Worm (Caenorhabditis elegans) whole organism, L3 larva: ENCODE measurements around the gene W02B8.1.

Source experiments
- ZK546.5 ChIP-seq: sonication (generic microtip); optimal IDR thresholded peaks from 2 replicates; lab custom pipeline; 2017; ENCODE audit warnings: missing biosample characterization, missing genetic modification characterization
- aly-2 ChIP-seq: fragments of 150-350 bp; optimal IDR thresholded peaks from 2 replicates; lab custom pipeline; 2014; ENCODE audit warnings: missing biosample characterization, missing genetic modification characterization
- ama-1 ChIP-seq: fragments of 150-350 bp; optimal IDR thresholded peaks from 2 replicates; lab custom pipeline; 2018
- ceh-16 ChIP-seq: sonication (generic microtip); optimal IDR thresholded peaks from 2 replicates; lab custom pipeline; 2017; ENCODE audit warnings: missing biosample characterization, missing genetic modification characterization
- ceh-28 ChIP-seq: fragments of 150-350 bp; optimal IDR thresholded peaks from 2 replicates; lab custom pipeline; 2014; ENCODE audit warnings: missing biosample characterization, missing genetic modification reagents, missing genetic modification characterization
- ceh-9 ChIP-seq: sonication (generic microtip); optimal IDR thresholded peaks from 2 replicates; lab custom pipeline; 2018; ENCODE audit warnings: missing biosample characterization, missing genetic modification characterization
- daf-12 ChIP-seq: fragments of 150-350 bp; optimal IDR thresholded peaks from 2 replicates; lab custom pipeline; 2014; ENCODE audit warnings: missing biosample characterization, missing genetic modification reagents, missing genetic modification characterization
- elt-1 ChIP-seq: fragments of 150-350 bp; optimal IDR thresholded peaks from 2 replicates; lab custom pipeline; 2014; ENCODE audit warnings: missing biosample characterization, missing genetic modification characterization
- elt-2 ChIP-seq: sonication (generic microtip); optimal IDR thresholded peaks from 2 replicates; lab custom pipeline; 2016; ENCODE audit warnings: missing genetic modification reagents, mild to moderate bottlenecking, missing genetic modification characterization, missing compliant biosample characterization
- elt-3 ChIP-seq, 3 experiments: fragments of 150-350 bp in 1 of 3; sonication (generic microtip) in 2 of 3; optimal IDR thresholded peaks; 2 replicates in 2 of 3; 4 replicates in 1 of 3; lab custom pipeline; 2014 to 2017; ENCODE audit warnings: missing biosample characterization in 3 of 3, missing genetic modification characterization in 3 of 3
- eor-1 ChIP-seq, 2 experiments: fragments of 150-350 bp; optimal IDR thresholded peaks; 2 replicates each; lab custom pipeline; 2014 to 2018; ENCODE audit warnings: missing biosample characterization in 2 of 2, missing genetic modification characterization in 2 of 2
- fkh-10 ChIP-seq: sonication (generic microtip); optimal IDR thresholded peaks from 2 replicates; lab custom pipeline; 2017; ENCODE audit warnings: missing biosample characterization, missing genetic modification reagents, missing genetic modification characterization
- fkh-2 ChIP-seq: fragments of 150-350 bp; optimal IDR thresholded peaks from 2 replicates; lab custom pipeline; 2014; ENCODE audit warnings: missing biosample characterization, missing genetic modification reagents, missing genetic modification characterization
- fos-1 ChIP-seq: fragments of 150-350 bp; optimal IDR thresholded peaks from 2 replicates; lab custom pipeline; 2014; ENCODE audit warnings: missing biosample characterization, missing genetic modification characterization
- lin-39 ChIP-seq: fragments of 150-350 bp; optimal IDR thresholded peaks from 2 replicates; lab custom pipeline; 2018; ENCODE audit warnings: missing biosample characterization, missing genetic modification reagents, missing genetic modification characterization
- mdl-1 ChIP-seq: fragments of 150-350 bp; optimal IDR thresholded peaks from 2 replicates; lab custom pipeline; 2014; ENCODE audit warnings: missing biosample characterization, missing genetic modification characterization
- nfya-1 ChIP-seq: sonication (generic microtip); optimal IDR thresholded peaks from 2 replicates; lab custom pipeline; 2017; ENCODE audit warnings: missing genetic modification characterization, mild to moderate bottlenecking, missing compliant biosample characterization, antibody characterized with exemption, moderate library complexity; ENCODE audit not compliant: insufficient read depth
- nhr-11 ChIP-seq: fragments of 150-350 bp; optimal IDR thresholded peaks from 2 replicates; lab custom pipeline; 2014; ENCODE audit warnings: missing biosample characterization, missing genetic modification characterization
- nhr-12 ChIP-seq: fragments of 150-350 bp; optimal IDR thresholded peaks from 2 replicates; lab custom pipeline; 2014; ENCODE audit warnings: missing biosample characterization, missing genetic modification characterization
- nhr-237 ChIP-seq: fragments of 150-350 bp; optimal IDR thresholded peaks from 2 replicates; lab custom pipeline; 2014; ENCODE audit warnings: missing biosample characterization, missing genetic modification characterization
- nhr-25 ChIP-seq: sonication (generic microtip); optimal IDR thresholded peaks from 2 replicates; lab custom pipeline; 2017; ENCODE audit warnings: missing biosample characterization, missing genetic modification characterization
- nhr-28 ChIP-seq: fragments of 150-350 bp; optimal IDR thresholded peaks from 2 replicates; lab custom pipeline; 2014; ENCODE audit warnings: missing biosample characterization, missing genetic modification characterization
- nhr-43 ChIP-seq: sonication (generic microtip); optimal IDR thresholded peaks from 2 replicates; lab custom pipeline; 2016; ENCODE audit warnings: mild to moderate bottlenecking, missing genetic modification characterization, missing compliant biosample characterization; ENCODE audit not compliant: poor library complexity, severe bottlenecking
- nhr-67 ChIP-seq: fragments of 150-350 bp; optimal IDR thresholded peaks from 2 replicates; lab custom pipeline; 2014; ENCODE audit warnings: missing biosample characterization, missing genetic modification characterization
- nhr-77 ChIP-seq: fragments of 150-350 bp; optimal IDR thresholded peaks from 2 replicates; lab custom pipeline; 2014; ENCODE audit warnings: missing biosample characterization, missing genetic modification characterization
- pha-4 ChIP-seq: fragments of 150-350 bp; optimal IDR thresholded peaks from 2 replicates; lab custom pipeline; 2014; ENCODE audit warnings: missing biosample characterization, missing genetic modification reagents, missing genetic modification characterization
- pqm-1 ChIP-seq: fragments of 150-350 bp; optimal IDR thresholded peaks from 2 replicates; lab custom pipeline; 2017; ENCODE audit warnings: missing biosample characterization, missing genetic modification characterization, inconsistent platforms
- sea-2 ChIP-seq: fragments of 150-350 bp; sonication (generic microtip); optimal IDR thresholded peaks from 4 replicates; lab custom pipeline; 2014; ENCODE audit warnings: missing biosample characterization, missing genetic modification reagents, missing genetic modification characterization
- skn-1 ChIP-seq: fragments of 150-350 bp; optimal IDR thresholded peaks from 2 replicates; lab custom pipeline; 2014; ENCODE audit warnings: missing biosample characterization, missing genetic modification characterization
- snpc-4 ChIP-seq: fragments of 150-350 bp; optimal IDR thresholded peaks from 2 replicates; lab custom pipeline; 2014; ENCODE audit warnings: missing biosample characterization, missing genetic modification characterization
- unc-39 ChIP-seq: sonication (generic microtip); optimal IDR thresholded peaks from 4 replicates; lab custom pipeline; 2017; ENCODE audit warnings: missing biosample characterization, missing genetic modification characterization
- zag-1 ChIP-seq: fragments of 150-350 bp; optimal IDR thresholded peaks from 2 replicates; lab custom pipeline; 2014; ENCODE audit warnings: missing biosample characterization, missing genetic modification characterization
- ztf-11 ChIP-seq: fragments of 150-350 bp; optimal IDR thresholded peaks from 2 replicates; lab custom pipeline; 2014; ENCODE audit warnings: missing biosample characterization, missing genetic modification characterization
- ztf-4 ChIP-seq: fragments of 150-350 bp; optimal IDR thresholded peaks from 2 replicates; lab custom pipeline; 2014; ENCODE audit warnings: missing biosample characterization, missing genetic modification characterization

W02B8.1 gene

DNA sequence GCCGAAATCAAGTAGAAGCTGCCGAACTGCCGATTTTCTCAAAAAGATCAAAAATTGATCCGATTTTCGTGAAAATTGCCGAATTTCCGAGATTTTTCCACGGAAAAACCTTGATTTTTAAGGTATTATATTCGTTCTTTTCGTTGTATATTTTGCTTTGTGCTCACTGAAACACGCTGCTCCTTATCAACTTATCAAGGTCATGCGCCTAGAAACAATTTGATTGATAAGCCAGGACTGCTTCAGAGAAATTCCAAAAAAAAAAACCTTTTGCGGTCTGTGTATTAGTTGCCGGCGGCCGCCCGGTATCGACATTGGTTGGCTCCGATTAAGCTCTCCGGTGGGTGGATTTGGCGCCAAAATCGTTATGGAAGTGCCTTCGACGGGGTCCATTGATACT, 39.5 kb downstream of the W02B8.1 start:
- TF ChIP-seq ama-1 (lab: Kevin White, UChicago) (no peak), elt-2 (peak; percentile 79), daf-12 (no peak), ceh-28 (tag; lab: Kevin White, UChicago) (no peak), pqm-1 (tag; lab: Kevin White, UChicago) (peak; percentile 72)

DNA sequence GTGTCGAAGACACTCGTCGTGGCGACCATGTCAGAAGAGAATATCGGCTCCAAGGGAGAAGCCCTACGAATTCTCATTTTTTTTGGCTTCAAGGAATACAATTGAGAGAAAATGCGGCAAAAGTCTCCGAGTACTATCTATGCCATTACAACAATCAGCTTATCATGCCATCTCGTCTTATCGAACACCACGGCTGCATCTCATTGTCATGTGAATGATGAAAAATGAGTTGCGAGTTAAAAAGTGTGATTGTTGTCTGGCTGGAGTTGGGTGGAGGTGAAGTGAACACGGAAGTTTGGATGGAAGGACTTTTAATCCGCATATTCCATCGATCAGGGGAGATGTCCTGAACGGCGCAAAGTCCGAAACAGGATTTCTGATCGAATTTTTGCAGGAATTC, 41.0 kb downstream of the W02B8.1 start:
- TF ChIP-seq elt-1 (tag; lab: Kevin White, UChicago) (no peak), daf-12 (no peak), elt-2 (peak; percentile 86), mdl-1 (tag; lab: Kevin White, UChicago) (no peak), pqm-1 (tag; lab: Kevin White, UChicago) (peak; percentile 80), ZK546.5 (tag; lab: Kevin White, UChicago) (no peak), nhr-43 (tag; lab: Kevin White, UChicago) (no peak), ceh-28 (tag; lab: Kevin White, UChicago) (no peak), lin-39 (no peak), fkh-2 (no peak), aly-2 (tag; lab: Kevin White, UChicago) (no peak), elt-3 (tag; optimal IDR thresholded peaks at IDR 0.05; lab: Kevin White, UChicago) (no peak), nhr-67 (tag; lab: Kevin White, UChicago) (no peak), nhr-28 (no peak), ceh-16 (no peak), ceh-9 (tag; lab: Kevin White, UChicago) (no peak), fkh-10 (GFP tag; lab: Kevin White, UChicago) (no peak)

DNA sequence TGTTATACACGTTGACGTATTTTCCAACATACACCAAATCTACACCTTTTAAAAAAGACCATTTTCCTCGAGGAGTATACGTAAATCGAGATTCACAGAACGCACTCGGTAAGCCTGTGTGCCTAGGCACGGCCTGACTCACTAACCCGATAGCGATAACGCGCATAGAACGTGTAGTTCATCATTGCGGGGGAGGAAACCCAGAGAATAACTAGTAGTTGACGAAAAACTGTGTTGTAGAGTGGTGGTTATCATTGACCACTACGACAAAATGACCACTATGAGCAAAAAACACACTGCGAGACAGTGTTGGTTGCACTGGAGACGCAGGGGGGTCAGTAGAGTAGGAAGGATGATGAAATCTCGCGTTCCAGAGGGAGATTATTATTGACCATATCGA, 42.1 kb downstream of the W02B8.1 start:
- TF ChIP-seq skn-1 (no peak), eor-1 (tag; optimal IDR thresholded peaks at IDR 0.05; lab: Kevin White, UChicago) (no peak), pha-4 (tag; lab: Kevin White, UChicago) (peak; percentile 3), unc-39 (tag; lab: Kevin White, UChicago) (no peak), pqm-1 (tag; lab: Kevin White, UChicago) (peak; percentile 79), ztf-11 (tag; lab: Kevin White, UChicago) (no peak), elt-2 (peak; percentile 51), snpc-4 (tag; lab: Kevin White, UChicago) (no peak)
- TF ChIP-seq, all 47 proteins: peak for 3

DNA sequence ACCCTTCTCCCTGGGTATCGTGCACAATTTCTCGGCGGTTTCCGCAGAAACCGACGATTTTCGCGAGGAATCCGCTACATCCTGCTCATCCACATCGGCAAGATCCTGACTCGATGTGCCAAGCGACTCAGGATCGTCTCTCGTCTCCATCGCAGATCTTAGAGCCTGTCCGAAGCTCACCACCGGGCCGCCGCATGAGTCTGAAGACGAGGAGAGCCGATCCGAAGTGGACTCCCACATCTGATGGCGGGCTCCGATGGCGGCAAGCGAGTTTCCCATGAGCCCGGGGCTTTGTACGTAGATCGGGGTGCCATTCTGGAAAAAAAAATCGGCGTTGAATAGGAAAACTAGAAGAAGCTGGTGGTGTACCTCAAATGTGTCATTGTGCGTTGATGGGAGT, 43.6 kb downstream of the W02B8.1 start:
- no peak for TF ChIP-seq elt-2
- TF ChIP-seq elt-3 (tag; optimal IDR thresholded peaks at IDR 0.05; lab: Kevin White, UChicago), result no peak
- no peak for TF ChIP-seq sea-2 (GFP tag; lab: Kevin White, UChicago)
- TF ChIP-seq ZK546.5 (tag; lab: Kevin White, UChicago), result no peak
- no peak for TF ChIP-seq fos-1 (tag; lab: Kevin White, UChicago)
- TF ChIP-seq nhr-12 (tag; lab: Kevin White, UChicago), result no peak
- TF ChIP-seq fkh-2, result no peak
- TF ChIP-seq ztf-4, result no peak
- no peak for TF ChIP-seq nhr-11 (tag; lab: Kevin White, UChicago)
- TF ChIP-seq zag-1 (tag; lab: Kevin White, UChicago), result no peak
- TF ChIP-seq pqm-1 (tag; lab: Kevin White, UChicago), result no peak
- no peak for TF ChIP-seq ztf-11 (tag; lab: Kevin White, UChicago)
- TF ChIP-seq nhr-237, result no peak
- TF ChIP-seq ceh-16, result no peak

DNA sequence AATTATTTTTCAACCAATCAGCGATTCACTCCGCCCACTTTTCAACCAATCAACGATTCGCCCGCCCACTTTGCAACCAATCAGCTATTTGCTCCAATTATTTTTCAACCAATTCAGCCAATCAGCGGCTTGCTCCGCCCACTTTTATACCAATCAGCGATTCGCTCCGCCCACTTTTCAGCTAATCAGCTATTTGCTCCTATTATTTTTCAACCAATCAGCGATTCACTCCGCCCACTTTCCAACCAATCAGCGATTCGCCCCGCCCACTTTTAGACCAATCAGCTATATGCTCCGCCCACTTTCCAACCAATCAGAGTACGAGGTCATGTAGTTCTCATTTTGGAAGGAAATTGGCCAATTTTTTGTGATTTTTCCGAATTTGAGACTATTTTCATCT, 46.6 kb downstream of the W02B8.1 start:
- peak; percentile 95 for TF ChIP-seq nfya-1 (tag; lab: Kevin White, UChicago)
- no peak for TF ChIP-seq snpc-4 (tag; lab: Kevin White, UChicago)
- peak; percentile 6 for TF ChIP-seq elt-2

DNA sequence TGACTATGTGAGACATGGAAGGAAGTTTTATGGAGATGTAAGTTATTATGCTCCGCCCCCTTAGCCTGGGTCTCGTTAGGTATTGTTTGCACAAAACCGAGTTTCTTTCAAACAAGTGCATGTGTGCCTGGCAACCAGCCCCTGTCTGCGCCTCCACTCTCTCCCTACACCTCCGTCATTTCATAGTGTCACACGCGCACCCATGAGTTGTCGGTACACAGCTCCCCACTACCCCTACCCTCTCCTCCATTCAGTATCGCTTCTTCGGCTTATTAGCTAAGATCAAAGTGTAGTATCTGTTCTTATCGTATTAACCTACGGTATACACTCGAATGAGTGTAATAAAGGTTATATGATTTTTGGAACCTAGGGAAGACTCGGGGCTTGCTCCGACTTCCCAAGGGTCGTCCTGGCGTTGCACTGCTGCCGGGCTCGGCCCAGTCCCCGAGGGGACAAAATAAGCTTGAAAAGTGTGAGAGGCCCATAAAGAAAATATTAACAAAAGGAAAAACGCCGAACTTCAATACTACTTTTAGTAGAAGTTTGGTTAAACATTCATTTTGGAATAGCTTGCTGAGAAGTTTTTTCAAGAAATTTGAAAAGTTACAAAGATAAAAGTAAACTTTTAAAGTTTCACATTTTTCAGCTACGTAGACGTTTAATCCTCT, 49.2 kb downstream of the W02B8.1 start:
- TF ChIP-seq snpc-4 (tag; lab: Kevin White, UChicago) (peak; percentile 52), elt-2 (peak; percentile 46), pqm-1 (tag; lab: Kevin White, UChicago) (peak; percentile 41), ama-1 (lab: Kevin White, UChicago) (peak; percentile 37), nhr-25 (tag; lab: Kevin White, UChicago) (peak; percentile 31), nfya-1 (tag; lab: Kevin White, UChicago) (peak; percentile 40), nhr-77 (peak; percentile 72)
